Fruit fly (Drosophila melanogaster) Kc167 (cell line): ENCODE measurements around the gene CG9609.

Experiments used
- Myc ChIP-seq: fragments of >200 bp; optimal IDR thresholded peaks from 2 replicates; lab custom pipeline; 2017; ENCODE audit warnings: missing external identifiers
- Sin3A ChIP-seq: fragments of >200 bp; optimal IDR thresholded peaks from 2 replicates; lab custom pipeline; 2018; ENCODE audit warnings: missing external identifiers
- h ChIP-seq: fragments of >200 bp; optimal IDR thresholded peaks from 3 replicates; lab custom pipeline; 2018; ENCODE audit warnings: missing external identifiers
- insv ChIP-seq: fragments of >200 bp; optimal IDR thresholded peaks from 3 replicates; lab custom pipeline; 2018; ENCODE audit warnings: missing external identifiers
- psq ChIP-seq: fragments of >200 bp; optimal IDR thresholded peaks from 2 replicates; lab custom pipeline; 2017; ENCODE audit warnings: missing external identifiers
- ttk ChIP-seq: sonication (Bioruptor generic); optimal IDR thresholded peaks from 2 replicates; lab custom pipeline; 2017; ENCODE audit warnings: missing external identifiers

Gene CG9609

DNA sequence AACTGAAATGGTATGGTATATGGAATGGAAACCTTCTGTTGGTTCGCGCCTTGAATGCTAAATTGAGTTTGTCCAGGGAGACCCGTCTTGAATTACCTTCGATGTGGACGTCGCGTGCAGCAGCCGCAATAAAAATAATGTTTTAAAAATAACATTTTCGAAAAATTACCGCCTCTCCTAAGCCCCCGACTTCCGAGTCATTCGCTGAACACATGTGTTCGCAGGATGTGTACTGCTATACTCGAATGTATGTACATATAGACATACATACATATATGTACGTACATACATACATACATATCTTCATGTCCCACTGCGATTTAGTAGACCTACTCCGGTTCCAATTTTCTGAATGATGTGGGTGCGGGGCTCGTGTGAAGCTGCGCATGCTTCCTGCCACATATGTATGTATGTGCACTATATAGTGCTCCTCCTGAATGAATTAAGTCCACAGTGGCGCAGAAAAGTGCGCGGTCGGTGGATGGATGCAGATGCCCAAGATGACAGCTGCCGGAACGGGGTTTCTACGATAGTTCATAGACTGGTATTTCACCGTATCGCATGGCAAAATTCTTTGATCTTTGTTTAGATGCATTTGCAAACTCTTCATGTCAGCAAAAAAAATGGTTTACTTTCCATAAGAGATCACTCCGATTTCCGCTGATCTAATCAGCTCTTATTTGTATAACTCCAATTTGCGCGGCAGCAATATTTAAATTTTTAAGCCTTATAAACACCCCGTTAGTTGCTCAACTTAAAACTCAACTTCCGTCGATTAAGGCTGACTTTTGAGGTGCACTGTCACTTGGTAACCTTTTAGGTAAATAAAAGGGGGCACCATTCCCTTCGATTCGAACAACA, 12.4 kb downstream of the CG9609 start:
- TF ChIP-seq ttk (lab: Kevin White, UChicago) (no peak), Myc (no peak), insv (lab: Kevin White, UChicago) (no peak), h (lab: Kevin White, UChicago) (no peak), Sin3A (lab: Kevin White, UChicago) (no peak)

DNA sequence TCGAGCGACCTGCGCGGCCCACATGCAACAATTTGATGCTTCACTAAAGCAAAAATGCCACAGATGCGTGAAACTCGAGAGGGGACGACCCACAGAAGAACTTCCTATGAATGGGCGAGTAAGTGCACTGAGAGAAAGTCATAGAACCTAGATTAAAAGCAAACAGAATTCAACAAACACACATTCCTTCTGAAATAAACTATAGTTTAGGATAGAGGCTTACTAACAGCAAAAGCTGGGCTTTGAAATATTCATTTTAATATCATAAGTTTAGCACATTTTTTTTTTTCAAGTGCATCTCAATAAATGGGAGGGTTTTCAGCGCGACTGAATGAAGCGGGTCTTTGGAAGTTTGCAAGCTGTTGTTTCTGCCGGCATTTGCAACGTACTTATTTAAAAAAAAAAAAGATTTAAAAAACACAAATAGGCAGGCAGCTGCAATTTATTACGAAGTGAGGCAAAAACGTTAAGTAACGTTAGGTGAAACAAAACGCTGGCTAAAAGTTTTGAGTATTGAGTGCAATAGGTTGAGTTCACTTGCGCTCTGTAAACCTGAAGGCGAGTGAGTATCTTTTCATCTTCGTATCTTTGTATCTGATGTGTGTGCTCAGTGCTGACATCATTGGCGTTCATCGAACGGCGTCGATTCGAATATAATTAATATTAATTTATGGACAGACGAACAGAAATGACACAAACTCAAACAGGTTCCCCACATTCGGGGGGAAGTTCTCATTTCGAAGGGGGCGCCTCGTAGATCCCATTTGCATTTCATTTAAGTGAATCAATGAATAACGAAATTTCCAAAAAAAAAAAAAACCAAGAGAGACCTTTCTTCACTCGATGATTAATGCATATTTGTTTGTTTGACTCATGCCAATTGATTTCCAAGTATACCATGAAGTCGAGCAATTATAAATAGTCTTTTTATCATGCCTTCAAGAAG, 13.7 kb downstream of the CG9609 start:
- TF ChIP-seq psq (lab: Kevin White, UChicago) (no peak), Myc (no peak), h (lab: Kevin White, UChicago) (no peak), insv (lab: Kevin White, UChicago) (no peak), ttk (lab: Kevin White, UChicago) (no peak), Sin3A (lab: Kevin White, UChicago) (no peak)

DNA sequence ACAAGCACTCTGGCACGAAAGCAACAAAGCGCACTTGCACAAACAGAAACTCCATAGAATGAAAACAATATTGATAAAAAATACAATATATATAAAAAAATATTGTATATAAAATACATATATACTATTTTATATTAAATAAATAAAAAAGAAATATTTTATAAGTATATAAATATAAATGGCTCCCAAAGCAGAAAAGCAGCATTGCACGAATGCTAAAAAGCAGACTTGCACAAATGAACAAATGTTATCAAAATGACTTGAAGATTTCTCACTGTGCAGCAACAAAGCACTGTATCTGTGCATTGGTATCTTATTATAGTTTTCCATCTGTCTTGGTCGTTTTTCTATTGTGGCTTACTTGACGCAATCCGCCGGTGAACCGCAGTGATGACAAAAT, 18.0 kb downstream of the CG9609 start:
- no peak for TF ChIP-seq insv (lab: Kevin White, UChicago)
- no peak for TF ChIP-seq Sin3A (lab: Kevin White, UChicago)
- TF ChIP-seq ttk (lab: Kevin White, UChicago) = no peak
- no peak for TF ChIP-seq h (lab: Kevin White, UChicago)

DNA sequence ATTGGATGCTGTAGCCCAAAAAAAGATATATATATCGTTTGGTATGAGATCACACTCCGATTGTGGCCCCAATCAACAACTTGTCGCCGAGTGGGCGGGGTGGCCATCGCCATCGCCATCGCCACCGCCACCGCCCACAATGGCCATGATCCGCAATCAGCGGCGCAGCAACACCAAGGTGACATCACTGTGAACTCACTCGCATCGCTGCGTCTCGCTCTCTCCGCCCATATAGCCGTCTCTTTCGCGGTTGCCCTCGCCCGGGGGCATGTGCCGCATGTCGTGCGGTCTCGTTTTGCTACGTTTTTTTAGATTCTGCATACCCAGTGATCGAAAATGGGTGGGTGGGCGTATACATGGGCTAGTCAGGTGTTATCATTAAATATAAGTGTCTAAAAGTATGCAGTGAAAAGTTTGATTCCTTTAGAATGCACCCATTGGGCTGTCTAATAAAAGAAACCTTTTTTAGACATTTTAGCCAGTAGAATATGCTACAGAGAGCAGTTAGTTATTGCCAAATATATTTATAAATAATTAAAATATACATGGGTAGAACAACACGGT, 19.9 kb downstream of the CG9609 start:
- TF ChIP-seq psq (lab: Kevin White, UChicago) (no peak), insv (lab: Kevin White, UChicago) (no peak), Sin3A (lab: Kevin White, UChicago) (no peak), Myc (no peak), ttk (lab: Kevin White, UChicago) (no peak), h (lab: Kevin White, UChicago) (no peak)

DNA sequence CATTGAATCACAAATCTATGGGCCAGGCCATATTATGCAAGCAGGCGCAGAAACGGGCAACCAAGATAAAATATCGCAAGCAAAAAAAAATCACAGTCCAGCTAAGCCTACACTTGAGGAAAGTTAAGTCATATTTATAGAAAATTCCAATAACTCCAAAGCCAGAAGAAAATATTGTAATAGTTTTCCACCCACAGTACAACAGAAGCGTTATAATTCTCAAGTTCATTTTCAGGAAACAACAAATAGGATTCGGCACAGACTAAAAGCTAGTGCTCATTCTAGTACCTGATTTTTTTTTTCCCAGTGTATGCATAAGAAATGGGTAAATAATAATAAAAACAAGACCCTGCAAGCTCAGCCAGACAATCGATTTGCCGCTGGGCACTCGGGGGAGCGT, 21.0 kb downstream of the CG9609 start:
- TF ChIP-seq Myc (no peak), h (lab: Kevin White, UChicago) (no peak), psq (lab: Kevin White, UChicago) (no peak), ttk (lab: Kevin White, UChicago) (no peak), insv (lab: Kevin White, UChicago) (no peak), Sin3A (lab: Kevin White, UChicago) (no peak)

DNA sequence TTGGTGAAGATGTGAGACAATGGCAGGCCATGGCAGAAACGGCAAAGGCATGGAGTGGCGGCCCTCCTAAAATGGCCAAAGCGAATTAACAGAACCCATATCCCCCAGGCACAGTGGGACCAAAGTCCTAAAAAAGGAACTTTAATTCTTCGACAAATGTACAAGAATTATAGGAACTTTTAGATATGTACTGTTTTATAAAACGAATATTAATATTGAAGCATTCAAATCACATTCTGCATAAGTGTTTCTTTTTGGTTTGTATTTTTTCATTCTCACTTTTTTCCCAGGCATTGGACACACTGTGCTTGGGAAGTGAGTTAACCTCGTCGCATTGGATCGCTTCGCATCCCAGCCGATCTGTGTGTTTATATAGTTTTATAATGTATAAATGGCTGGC, 21.9 kb downstream of the CG9609 start:
- no peak for TF ChIP-seq insv (lab: Kevin White, UChicago)
- TF ChIP-seq Sin3A (lab: Kevin White, UChicago) = no peak
- TF ChIP-seq ttk (lab: Kevin White, UChicago) = no peak

DNA sequence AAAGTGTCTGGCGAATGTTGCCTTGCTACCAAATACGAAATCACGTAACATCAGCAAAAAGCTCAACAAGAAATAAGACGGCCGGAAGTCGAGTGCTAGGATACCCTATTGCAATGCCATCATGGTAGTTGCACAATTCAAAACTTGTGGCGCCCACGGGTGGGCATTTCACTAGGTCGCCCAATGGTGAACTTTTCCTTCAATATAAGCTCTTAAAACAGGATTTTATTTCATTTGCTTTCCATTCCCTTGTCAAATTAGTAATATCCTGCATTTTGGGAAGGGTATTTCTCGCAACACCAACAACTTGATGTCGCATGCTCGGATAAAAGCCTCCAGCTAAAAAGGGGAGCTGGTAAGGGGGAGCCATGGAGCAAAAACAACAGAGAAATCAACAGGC, 25.3 kb downstream of the CG9609 start:
- no peak for TF ChIP-seq ttk (lab: Kevin White, UChicago)
- TF ChIP-seq h (lab: Kevin White, UChicago) = no peak
- no peak for TF ChIP-seq psq (lab: Kevin White, UChicago)
- TF ChIP-seq Sin3A (lab: Kevin White, UChicago) = no peak
- TF ChIP-seq Myc = no peak
- TF ChIP-seq insv (lab: Kevin White, UChicago) = no peak

DNA sequence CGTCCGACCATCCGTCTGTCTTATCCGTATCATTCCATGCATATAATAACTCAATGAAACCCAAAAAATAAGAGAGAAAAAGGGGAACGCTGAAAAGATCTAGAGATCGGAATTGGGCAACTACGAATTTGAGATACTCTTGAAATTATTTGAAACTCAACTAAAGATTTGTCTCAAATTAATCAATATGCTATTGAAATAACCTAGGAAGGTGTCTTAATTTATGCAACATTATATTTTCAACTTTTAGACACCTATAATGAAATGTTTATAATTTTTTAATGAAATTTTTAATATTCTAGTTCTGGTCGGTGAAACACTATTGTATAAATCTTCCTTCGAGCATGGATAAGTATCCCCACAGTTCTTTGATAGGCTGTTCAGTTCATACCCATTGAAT, 26.3 kb downstream of the CG9609 start:
- TF ChIP-seq ttk (lab: Kevin White, UChicago) = no peak
- TF ChIP-seq psq (lab: Kevin White, UChicago) = no peak
- TF ChIP-seq Myc = no peak
- TF ChIP-seq insv (lab: Kevin White, UChicago) = no peak
- TF ChIP-seq Sin3A (lab: Kevin White, UChicago) = no peak
- TF ChIP-seq h (lab: Kevin White, UChicago) = no peak

DNA sequence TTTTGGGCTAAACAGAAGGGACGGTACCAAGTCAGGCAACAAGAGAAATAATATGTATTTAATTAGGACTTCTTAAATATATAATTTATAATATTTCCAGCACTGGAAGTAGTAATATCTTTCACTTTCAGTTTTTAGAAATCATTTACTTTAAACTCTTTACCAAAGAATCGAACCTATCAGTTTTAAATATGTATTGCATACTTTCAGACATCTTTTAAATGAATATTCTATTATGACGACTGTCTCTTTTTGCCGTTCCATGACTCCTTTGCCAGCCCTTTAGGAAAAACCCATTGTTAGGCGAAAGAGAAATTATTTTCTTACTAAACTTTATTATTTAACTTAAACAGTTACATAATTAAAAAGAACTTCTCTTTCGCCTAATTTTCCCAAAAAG, 29.2 kb downstream of the CG9609 start:
- TF ChIP-seq h (lab: Kevin White, UChicago) = no peak

DNA sequence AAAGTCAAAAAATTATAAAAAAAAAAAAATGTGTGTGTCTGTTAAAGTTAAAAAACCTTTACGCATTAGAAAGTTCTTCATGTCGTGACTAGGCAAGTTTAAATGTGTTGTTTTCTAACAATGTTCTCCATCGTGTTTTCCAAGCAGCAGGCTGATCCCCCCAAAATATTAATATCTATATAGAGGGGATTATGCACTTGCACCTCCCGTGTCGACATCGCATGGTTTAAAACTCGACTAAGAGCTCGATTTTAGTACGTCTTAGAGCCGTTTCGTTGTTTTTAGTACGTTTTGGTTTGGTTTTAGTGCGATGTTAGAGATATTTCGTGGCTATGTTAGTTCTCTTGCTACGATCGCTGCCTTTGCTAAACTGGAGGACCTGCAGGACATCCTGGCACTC, 33.7 kb downstream of the CG9609 start:
- TF ChIP-seq Myc (no peak), ttk (lab: Kevin White, UChicago) (no peak), Sin3A (lab: Kevin White, UChicago) (no peak), h (lab: Kevin White, UChicago) (no peak), psq (lab: Kevin White, UChicago) (no peak), insv (lab: Kevin White, UChicago) (no peak)

DNA sequence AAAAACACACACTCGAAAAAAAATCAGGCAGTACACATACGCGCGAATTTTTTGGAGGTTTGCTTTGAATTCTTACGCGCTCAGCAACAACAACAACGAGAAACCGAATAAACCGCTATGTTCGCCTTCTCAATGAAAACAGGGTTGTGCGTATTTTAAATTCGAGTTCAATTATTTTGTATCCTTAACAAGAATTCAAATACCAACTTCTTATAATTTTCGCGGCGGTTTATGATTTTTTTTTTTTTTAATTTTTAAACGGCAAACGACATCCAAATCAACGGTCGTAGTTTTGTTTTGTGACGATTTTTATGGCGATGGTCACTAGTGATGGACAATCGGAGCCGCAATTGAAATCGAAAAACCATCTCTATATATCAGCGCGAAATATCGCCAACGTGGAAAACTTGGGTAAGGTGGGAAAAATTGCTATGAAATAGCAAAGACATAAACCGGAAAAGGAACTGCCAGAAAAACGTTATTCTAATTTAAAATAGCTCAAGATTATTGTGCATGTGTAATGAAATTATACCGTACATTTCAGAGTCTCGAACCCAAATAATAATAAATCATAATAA, 35.1 kb downstream of the CG9609 start, which contains the start of gene goe:
Gene goe (minus strand): TSS at position 332 of the 578 bp plus-strand sequence.
- TF ChIP-seq Sin3A (lab: Kevin White, UChicago) = no peak
- no peak for TF ChIP-seq h (lab: Kevin White, UChicago)
- no peak for TF ChIP-seq insv (lab: Kevin White, UChicago)
- TF ChIP-seq ttk (lab: Kevin White, UChicago) = no peak
- no peak for TF ChIP-seq Myc
- no peak for TF ChIP-seq psq (lab: Kevin White, UChicago)
